Worm (Caenorhabditis elegans) whole organism, mixed stage, embryonic: ENCODE measurements around the gene slc-36.1.

Experiments used
- blmp-1 ChIP-seq: fragments of 150-350 bp; optimal IDR thresholded peaks from 2 replicates; lab custom pipeline; 2014; ENCODE audit warnings: missing biosample characterization, missing genetic modification characterization
- elt-1 ChIP-seq: sonication (generic microtip); optimal IDR thresholded peaks from 2 replicates; lab custom pipeline; 2017; ENCODE audit warnings: missing genetic modification characterization, mild to moderate bottlenecking, missing compliant biosample characterization, antibody characterized with exemption, moderate library complexity, borderline replicate concordance; ENCODE audit not compliant: insufficient read depth
- pha-4 ChIP-seq: fragments of 150-350 bp; optimal IDR thresholded peaks from 2 replicates; lab custom pipeline; 2018; ENCODE audit warnings: missing biosample characterization, missing genetic modification reagents, missing genetic modification characterization
- unc-39 ChIP-seq: fragments of 150-350 bp; optimal IDR thresholded peaks from 2 replicates; lab custom pipeline; 2014; ENCODE audit warnings: missing biosample characterization, missing genetic modification characterization

DNA sequence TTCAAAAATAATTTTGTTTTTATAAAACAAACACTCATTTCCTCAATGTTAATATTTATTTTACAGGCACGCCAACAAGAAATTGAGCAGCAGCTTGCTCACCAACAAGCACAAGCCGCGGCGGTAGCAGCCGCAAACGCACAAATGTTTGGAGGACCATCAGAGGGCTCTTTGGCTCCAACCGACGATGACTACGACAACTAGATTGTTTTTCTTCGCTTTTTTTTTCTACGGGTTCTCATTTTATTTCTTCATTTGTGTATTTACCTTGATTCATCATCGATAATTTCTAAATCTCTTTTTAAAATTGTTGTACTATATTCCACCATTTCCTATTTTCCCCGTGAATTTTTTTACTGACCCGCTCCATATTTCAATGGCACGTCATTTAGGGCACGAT lies 35.8 kb downstream of the slc-36.1 start, which contains the start of gene ife-1:
- TF ChIP-seq unc-39 (no peak), pha-4 (no peak), elt-1 (no peak), blmp-1 (tag; lab: Kevin White, UChicago) (no peak)
